Worm (Caenorhabditis elegans): ENCODE data around the gene C08B6.6.

DNA sequence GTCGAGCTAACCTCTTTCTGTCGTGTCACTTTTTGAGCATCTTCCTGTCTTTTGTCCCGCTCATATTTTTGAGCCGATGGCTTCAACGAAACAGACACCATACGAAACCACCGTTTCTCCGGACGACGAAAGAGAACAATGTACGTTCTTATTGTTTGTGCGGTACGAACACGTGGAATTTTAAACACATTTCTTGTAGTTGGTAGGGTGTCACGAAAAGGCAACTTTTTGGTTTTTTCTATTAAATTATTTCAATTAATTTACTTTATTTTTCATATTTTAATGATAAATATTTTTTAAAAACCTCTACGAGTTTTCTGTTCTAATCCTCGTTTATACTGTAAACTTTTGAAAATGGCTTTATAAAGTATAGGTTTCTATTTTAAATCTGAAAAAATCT is 32.3 kb upstream of the C08B6.6 start, which contains the start of gene R04B5.11:
- TF ChIP-seq daf-12 (tag; optimal IDR thresholded peaks at IDR 0.05) (no peak), skn-1 (tag; optimal IDR thresholded peaks at IDR 0.05) (no peak), ama-1 (optimal IDR thresholded peaks at IDR 0.05) (no peak), unc-39 (tag; optimal IDR thresholded peaks at IDR 0.05) (no peak), ceh-82 (tag; optimal IDR thresholded peaks at IDR 0.05) (no peak), lin-15B (tag; optimal IDR thresholded peaks at IDR 0.05) (no peak), nfya-1 (tag; optimal IDR thresholded peaks at IDR 0.05; ENCODE audit: insufficient read depth) (no peak), ztf-4 (tag; optimal IDR thresholded peaks at IDR 0.05) (no peak), ZK546.5 (tag; optimal IDR thresholded peaks at IDR 0.05) (no peak), hmg-11 (tag; optimal IDR thresholded peaks at IDR 0.05) (no peak), nhr-76 (tag; optimal IDR thresholded peaks at IDR 0.05) (no peak), mdl-1 (tag; optimal IDR thresholded peaks at IDR 0.05) (no peak), ceh-9 (tag; optimal IDR thresholded peaks at IDR 0.05) (no peak), ceh-16 (tag; optimal IDR thresholded peaks at IDR 0.05) (no peak)

Measured in whole organism, L3 larva.